Fruit fly (Drosophila melanogaster): ENCODE data around the gene CtsB.

Gene CtsB

dm6 chrX:13821775-13822493 is 40.0 kb upstream of the CtsB start, which contains the start of gene Clic (continued):
- TF ChIP-seq grau (tag; optimal IDR thresholded peaks at IDR 0.05), result peak; percentile 30
- TF ChIP-seq insv (GFP tag; optimal IDR thresholded peaks at IDR 0.05), result peak in 1 of 2 experiments; percentile 12
- peak; percentile 4 for TF ChIP-seq CG4328 (GFP tag; optimal IDR thresholded peaks at IDR 0.05)
- peak; percentile 22; the same call in 2 of the 3 replicates for TF ChIP-seq row (GFP tag; IDR thresholded peaks at IDR 0.05)
- TF ChIP-seq CG34422 (GFP tag; IDR thresholded peaks at IDR 0.05), result peak; percentile 58; the same call in 1 of the 3 replicates
- no peak for TF ChIP-seq CG15601 (tag; optimal IDR thresholded peaks at IDR 0.05)
- TF ChIP-seq CG12391 (tag; optimal IDR thresholded peaks at IDR 0.05), result peak; percentile 8
- TF ChIP-seq CG17385 (GFP tag; optimal IDR thresholded peaks at IDR 0.05), result peak; percentile 95
- peak; percentile 62; the same call in 1 of the 2 replicates for TF ChIP-seq CG42726 (GFP tag; IDR thresholded peaks at IDR 0.05; ENCODE audit: partially characterized antibody)
- TF ChIP-seq Sry-β (GFP tag; optimal IDR thresholded peaks at IDR 0.05), result no peak
- TF ChIP-seq Tbp (GFP tag; optimal IDR thresholded peaks at IDR 0.05), result no peak
- peak; percentile 64 for TF ChIP-seq bigmax (GFP tag; optimal IDR thresholded peaks at IDR 0.05)
- TF ChIP-seq CG16863 (GFP tag; optimal IDR thresholded peaks at IDR 0.05), result no peak
- TF ChIP-seq pzg (GFP tag; optimal IDR thresholded peaks at IDR 0.05), result peak; percentile 68
- TF ChIP-seq CG10267 (tag; optimal IDR thresholded peaks at IDR 0.05), result peak; percentile 12
- peak; percentile 30 for TF ChIP-seq CG12071 (GFP tag; optimal IDR thresholded peaks at IDR 0.05)
- TF ChIP-seq caup (GFP tag; optimal IDR thresholded peaks at IDR 0.05; ENCODE audit: severe bottlenecking), result peak; percentile 66
- TF ChIP-seq BEAF-32 (GFP tag; optimal IDR thresholded peaks at IDR 0.05), result peak; percentile 33
- TF ChIP-seq nom (GFP tag; optimal IDR thresholded peaks at IDR 0.05), result peak; percentile 63
- TF ChIP-seq HLH3B (GFP tag; IDR thresholded peaks at IDR 0.05), result peak; percentile 15; the same call in 1 of the 2 replicates
- TF ChIP-seq CG32767 (GFP tag; IDR thresholded peaks at IDR 0.05), result 0 out of 2 replicates have a peak, but pooled peaks have one; percentile 14
- peak; percentile 21 for TF ChIP-seq wek (GFP tag; optimal IDR thresholded peaks at IDR 0.05)
- TF ChIP-seq CG4820 (GFP tag; optimal IDR thresholded peaks at IDR 0.05), result no peak
- TF ChIP-seq abd-A (tag; optimal IDR thresholded peaks at IDR 0.05), result no peak
- TF ChIP-seq maf-S (GFP tag; optimal IDR thresholded peaks at IDR 0.05), result no peak
- TF ChIP-seq slbo (GFP tag; IDR thresholded peaks at IDR 0.05), result peak; percentile 42; the same call in 1 of the 2 replicates
- TF ChIP-seq Hmr (GFP tag; optimal IDR thresholded peaks at IDR 0.05), result peak; percentile 55
- TF ChIP-seq H2.0 (GFP tag; IDR thresholded peaks at IDR 0.05), result no peak
- peak; percentile 52 for TF ChIP-seq CG2712 (tag; optimal IDR thresholded peaks at IDR 0.05)
- TF ChIP-seq pho (GFP tag; optimal IDR thresholded peaks at IDR 0.05), result no peak
- TF ChIP-seq cato (GFP tag; optimal IDR thresholded peaks at IDR 0.05; ENCODE audit: borderline replicate concordance), result no peak
- no peak for TF ChIP-seq gem (tag; optimal IDR thresholded peaks at IDR 0.05)
- no peak for TF ChIP-seq D19A (tag; optimal IDR thresholded peaks at IDR 0.05)
- no peak for TF ChIP-seq Drgx (GFP tag; IDR thresholded peaks at IDR 0.05)
- TF ChIP-seq ci (GFP tag; IDR thresholded peaks at IDR 0.05), result peak; percentile 71; the same call in 1 of the 3 replicates
- TF ChIP-seq Ets97D (GFP tag; optimal IDR thresholded peaks at IDR 0.05), result peak; percentile 33
- no peak for TF ChIP-seq CG11504 (tag; optimal IDR thresholded peaks at IDR 0.05)
- no peak for TF ChIP-seq Max (GFP tag; optimal IDR thresholded peaks at IDR 0.05)
- TF ChIP-seq CG8765 (GFP tag; IDR thresholded peaks at IDR 0.05), result no peak
- no peak for TF ChIP-seq ewg (GFP tag; optimal IDR thresholded peaks at IDR 0.05)
- TF ChIP-seq CG6791 (GFP tag; IDR thresholded peaks at IDR 0.05; ENCODE audit: partially characterized antibody), result peak; percentile 74; the same call in 2 of the 3 replicates
- no peak for TF ChIP-seq az2 (GFP tag; optimal IDR thresholded peaks at IDR 0.05)
- TF ChIP-seq CG2116 (GFP tag; optimal IDR thresholded peaks at IDR 0.05), result peak; percentile 19
- TF ChIP-seq lmd (GFP tag; IDR thresholded peaks at IDR 0.05), result no peak
- TF ChIP-seq CG3847 (GFP tag; IDR thresholded peaks at IDR 0.05), result 0 out of 2 replicates have a peak, but pooled peaks have one; percentile 7
- TF ChIP-seq sob (GFP tag; IDR thresholded peaks at IDR 0.05), result peak; percentile 51; the same call in 1 of the 2 replicates
- no peak for TF ChIP-seq CG18011 (GFP tag; optimal IDR thresholded peaks at IDR 0.05)
- peak; percentile 36; the same call in 1 of the 2 replicates for TF ChIP-seq Rfx (GFP tag; IDR thresholded peaks at IDR 0.05)
